Fruit fly (Drosophila melanogaster) whole organism, embryonic: Measurements from ENCODE around the gene tipE.

ENCODE experiments used
- Asciz ChIP-seq: fragments of 200-800 bp; sonication (Bioruptor generic); optimal IDR thresholded peaks from 2 replicates; lab custom pipeline; 2017; ENCODE audit warnings: missing biosample characterization, mild to moderate bottlenecking, missing genetic modification characterization, missing genetic modification reagents
- Atf-2 ChIP-seq: fragments of 200-800 bp; sonication (Bioruptor generic); optimal IDR thresholded peaks from 2 replicates; lab custom pipeline; 2016; ENCODE audit warnings: missing biosample characterization, missing genetic modification characterization
- Atf3 ChIP-seq: fragments of 200-800 bp; sonication (Bioruptor generic); optimal IDR thresholded peaks from 3 replicates; lab custom pipeline; 2016; ENCODE audit warnings: missing biosample characterization, missing genetic modification characterization
- Awh ChIP-seq: fragments of 200-800 bp; sonication (Bioruptor generic); IDR thresholded peaks from 2 replicates; pipeline ENCODE4, ENCODE4 v1.3.6; 2022; ENCODE audit warnings: missing biosample characterization, missing genetic modification characterization
- CG12071 ChIP-seq: fragments of 200-800 bp; sonication (Bioruptor generic); optimal IDR thresholded peaks from 3 replicates; lab custom pipeline; 2018; ENCODE audit warnings: missing biosample characterization, mild to moderate bottlenecking, missing genetic modification characterization
- CG12942 ChIP-seq: fragments of 200-800 bp; sonication (Bioruptor generic); optimal IDR thresholded peaks from 3 replicates; lab custom pipeline; 2016; ENCODE audit warnings: missing biosample characterization, missing genetic modification characterization
- CG13894 ChIP-seq: fragments of 200-800 bp; sonication (Bioruptor generic); optimal IDR thresholded peaks from 3 replicates; lab custom pipeline; 2018; ENCODE audit warnings: missing biosample characterization, mild to moderate bottlenecking, missing genetic modification characterization, moderate library complexity
- CG14441 ChIP-seq: fragments of 200-800 bp; sonication (Bioruptor generic); IDR thresholded peaks from 2 replicates; pipeline ENCODE4 v1.3.6; 2022; ENCODE audit warnings: missing biosample characterization, missing genetic modification characterization
- CG17186 ChIP-seq: fragments of 200-800 bp; sonication (Bioruptor generic); optimal IDR thresholded peaks from 3 replicates; lab custom pipeline; 2017; ENCODE audit warnings: missing biosample characterization, missing genetic modification reagents, missing genetic modification characterization
- CG18262 ChIP-seq: fragments of 200-800 bp; optimal IDR thresholded peaks from 3 replicates; lab custom pipeline; 2019; ENCODE audit warnings: missing biosample characterization, mild to moderate bottlenecking, missing genetic modification characterization, moderate library complexity
- CG2199 ChIP-seq: fragments of 200-800 bp; sonication (Bioruptor generic); IDR thresholded peaks from 3 replicates; pipeline ENCODE4 v1.3.6; 2022; ENCODE audit warnings: missing biosample characterization, missing genetic modification characterization
- CG31365 ChIP-seq: fragments of 200-800 bp; sonication (Bioruptor generic); optimal IDR thresholded peaks from 2 replicates; lab custom pipeline; 2018; ENCODE audit warnings: missing biosample characterization, mild to moderate bottlenecking, missing genetic modification characterization
- CG32772 ChIP-seq: fragments of 200-800 bp; sonication (Bioruptor generic); IDR thresholded peaks from 2 replicates; pipeline ENCODE4 v1.3.6; 2022; ENCODE audit warnings: missing biosample characterization, missing genetic modification characterization
- CG3407 ChIP-seq: fragments of 200-800 bp; sonication (Bioruptor generic); optimal IDR thresholded peaks from 2 replicates; lab custom pipeline; 2018; ENCODE audit warnings: missing biosample characterization, mild to moderate bottlenecking, missing genetic modification characterization
- CG34376 ChIP-seq: fragments of 200-800 bp; sonication (Bioruptor generic); optimal IDR thresholded peaks from 2 replicates; lab custom pipeline; 2018; ENCODE audit warnings: missing biosample characterization, mild to moderate bottlenecking, missing genetic modification characterization
- CG7987 ChIP-seq: fragments of 200-800 bp; sonication (Bioruptor generic); optimal IDR thresholded peaks from 2 replicates; lab custom pipeline; 2018; ENCODE audit warnings: missing biosample characterization, mild to moderate bottlenecking, missing genetic modification characterization, moderate library complexity
- CHES-1-like ChIP-seq: fragments of 200-800 bp; sonication (Bioruptor generic); optimal IDR thresholded peaks from 2 replicates; lab custom pipeline; 2016; ENCODE audit warnings: missing biosample characterization, missing genetic modification characterization
- Dad ChIP-seq: fragments of 200-800 bp; sonication (Bioruptor generic); optimal IDR thresholded peaks from 3 replicates; lab custom pipeline; 2016; ENCODE audit warnings: missing biosample characterization, missing genetic modification characterization
- Dek ChIP-seq: fragments of 200-800 bp; sonication (Bioruptor generic); optimal IDR thresholded peaks from 3 replicates; lab custom pipeline; 2019; ENCODE audit warnings: missing biosample characterization, mild to moderate bottlenecking, missing genetic modification characterization, moderate library complexity
- Dfd ChIP-seq, 2 experiments: fragments of >200 bp; optimal IDR thresholded peaks; 2 replicates each; lab custom pipeline; 2017; ENCODE audit warnings: missing biosample characterization in 2 of 2, missing genetic modification characterization in 2 of 2
- Dll ChIP-seq: fragments of 200-800 bp; sonication (Bioruptor generic); IDR thresholded peaks from 4 replicates; pipeline ENCODE4 v1.3.6; 2022; ENCODE audit warnings: missing biosample characterization, missing genetic modification characterization; ENCODE audit not compliant: partially characterized antibody
- Elba2 ChIP-seq: fragments of 200-800 bp; sonication (Bioruptor generic); optimal IDR thresholded peaks from 3 replicates; lab custom pipeline; 2016; ENCODE audit warnings: missing biosample characterization, missing genetic modification characterization
- Ets65A ChIP-seq: fragments of 200-800 bp; sonication (Bioruptor generic); peaks from one replicate; lab custom pipeline; 2016; ENCODE audit warnings: missing biosample characterization, missing genetic modification characterization
- Fer2 ChIP-seq: fragments of 200-800 bp; sonication (Bioruptor generic); optimal IDR thresholded peaks from 2 replicates; lab custom pipeline; 2018; ENCODE audit warnings: missing biosample characterization, mild to moderate bottlenecking, missing genetic modification characterization, moderate library complexity
- HLH54F ChIP-seq: fragments of 200-800 bp; sonication (Bioruptor generic); optimal IDR thresholded peaks from 3 replicates; lab custom pipeline; 2016; ENCODE audit warnings: missing biosample characterization, missing genetic modification characterization
- Kr ChIP-seq: fragments of 200-800 bp; sonication (Bioruptor generic); optimal IDR thresholded peaks from 2 replicates; lab custom pipeline; 2017; ENCODE audit warnings: missing biosample characterization, mild to moderate bottlenecking, missing genetic modification characterization
- Lim3 ChIP-seq: fragments of 200-800 bp; sonication (Bioruptor generic); IDR thresholded peaks from 2 replicates; pipeline ENCODE4 v1.3.6; 2022; ENCODE audit warnings: missing biosample characterization, missing genetic modification characterization
- Neu2 ChIP-seq: fragments of 200-800 bp; sonication (Bioruptor generic); optimal IDR thresholded peaks from 3 replicates; lab custom pipeline; 2016; ENCODE audit warnings: missing biosample characterization, missing genetic modification characterization, borderline replicate concordance
- NfI ChIP-seq: fragments of 200-800 bp; sonication (Bioruptor generic); optimal IDR thresholded peaks from 3 replicates; lab custom pipeline; 2018; ENCODE audit warnings: missing biosample characterization, mild to moderate bottlenecking, missing genetic modification characterization, moderate library complexity
- Oli ChIP-seq: fragments of 200-800 bp; sonication (Bioruptor generic); optimal IDR thresholded peaks from 2 replicates; lab custom pipeline; 2018; ENCODE audit warnings: missing biosample characterization, mild to moderate bottlenecking, missing genetic modification characterization, moderate library complexity
- Ptx1 ChIP-seq: fragments of 200-800 bp; sonication (Bioruptor generic); IDR thresholded peaks from 2 replicates; pipeline ENCODE4 v1.3.6; 2022; ENCODE audit warnings: missing biosample characterization, missing genetic modification characterization
- TFAM ChIP-seq: fragments of 200-800 bp; sonication (Bioruptor generic); optimal IDR thresholded peaks from 2 replicates; lab custom pipeline; 2017; ENCODE audit warnings: missing biosample characterization, missing genetic modification characterization, inconsistent platforms
- abd-A ChIP-seq: fragments of 200-800 bp; sonication (Bioruptor generic); optimal IDR thresholded peaks from 3 replicates; lab custom pipeline; 2019; ENCODE audit warnings: missing biosample characterization, mild to moderate bottlenecking, missing genetic modification characterization, moderate library complexity
- br ChIP-seq: fragments of >200 bp; optimal IDR thresholded peaks from 2 replicates; lab custom pipeline; 2017
- ci ChIP-seq: fragments of 200-800 bp; sonication (Bioruptor generic); IDR thresholded peaks from 3 replicates; pipeline ENCODE4 v1.3.6; 2022; ENCODE audit warnings: missing biosample characterization, missing genetic modification characterization
- dati ChIP-seq: fragments of 200-800 bp; sonication (Bioruptor generic); IDR thresholded peaks from 2 replicates; pipeline ENCODE4 v1.3.6; 2022; ENCODE audit warnings: missing biosample characterization, missing genetic modification characterization
- dimm ChIP-seq: fragments of 200-800 bp; sonication (Bioruptor generic); IDR thresholded peaks from 2 replicates; pipeline ENCODE4 v1.3.6; 2022; ENCODE audit warnings: missing biosample characterization, missing genetic modification characterization
- fru ChIP-seq: fragments of >200 bp; optimal IDR thresholded peaks from 2 replicates; lab custom pipeline; 2017
- insv ChIP-seq, 2 experiments: fragments of 200-800 bp; sonication (Bioruptor generic); optimal IDR thresholded peaks; 3 replicates each; lab custom pipeline; 2016 to 2018; ENCODE audit warnings: missing biosample characterization in 2 of 2, missing genetic modification characterization in 2 of 2
- kay ChIP-seq: fragments of 200-800 bp; sonication (Bioruptor generic); optimal IDR thresholded peaks from 2 replicates; lab custom pipeline; 2016; ENCODE audit warnings: missing biosample characterization, missing genetic modification characterization
- lola ChIP-seq, 3 experiments: fragments of >200 bp in 2 of 3; fragments of 200-800 bp in 1 of 3; sonication (Bioruptor generic) in 1 of 3; optimal IDR thresholded peaks; 2 replicates each; lab custom pipeline; 2017 to 2019; ENCODE audit warnings: missing biosample characterization in 3 of 3, missing genetic modification characterization in 3 of 3, mild to moderate bottlenecking in 1 of 3, moderate library complexity in 1 of 3
- run ChIP-seq: fragments of 200-800 bp; sonication (Bioruptor generic); optimal IDR thresholded peaks from 3 replicates; lab custom pipeline; 2018; ENCODE audit warnings: missing biosample characterization, mild to moderate bottlenecking, missing genetic modification characterization
- scrt ChIP-seq: fragments of 200-800 bp; sonication (Bioruptor generic); optimal IDR thresholded peaks from 2 replicates; lab custom pipeline; 2018; ENCODE audit warnings: missing biosample characterization, mild to moderate bottlenecking, missing genetic modification characterization, moderate library complexity
- slou ChIP-seq: fragments of 200-800 bp; sonication (Bioruptor generic); optimal IDR thresholded peaks from 3 replicates; lab custom pipeline; 2016; ENCODE audit warnings: missing biosample characterization, missing genetic modification characterization
- so ChIP-seq: fragments of 200-800 bp; sonication (Bioruptor generic); IDR thresholded peaks from 3 replicates; pipeline ENCODE4 v1.3.6; 2022; ENCODE audit warnings: missing biosample characterization, missing genetic modification characterization
- stwl ChIP-seq: fragments of 200-800 bp; sonication (Bioruptor generic); optimal IDR thresholded peaks from 3 replicates; lab custom pipeline; 2018; ENCODE audit warnings: missing biosample characterization, mild to moderate bottlenecking, missing genetic modification characterization, moderate library complexity
- unpg ChIP-seq: fragments of 200-800 bp; sonication (Bioruptor generic); optimal IDR thresholded peaks from 3 replicates; lab custom pipeline; 2018; ENCODE audit warnings: missing biosample characterization, mild to moderate bottlenecking, missing genetic modification characterization, moderate library complexity
- vnd ChIP-seq: fragments of 200-800 bp; sonication (Bioruptor generic); IDR thresholded peaks from 3 replicates; pipeline ENCODE4 v1.3.6; 2022; ENCODE audit warnings: missing biosample characterization, missing genetic modification characterization; ENCODE audit not compliant: partially characterized antibody
- wek ChIP-seq: fragments of 200-800 bp; sonication (Bioruptor generic); optimal IDR thresholded peaks from 3 replicates; lab custom pipeline; 2018; ENCODE audit warnings: missing biosample characterization, mild to moderate bottlenecking, missing genetic modification characterization, moderate library complexity
- wor ChIP-seq: fragments of 200-800 bp; sonication (Bioruptor generic); IDR thresholded peaks from 2 replicates; pipeline ENCODE4 v1.3.6; 2022; ENCODE audit warnings: missing biosample characterization, missing genetic modification characterization

The tipE gene

DNA sequence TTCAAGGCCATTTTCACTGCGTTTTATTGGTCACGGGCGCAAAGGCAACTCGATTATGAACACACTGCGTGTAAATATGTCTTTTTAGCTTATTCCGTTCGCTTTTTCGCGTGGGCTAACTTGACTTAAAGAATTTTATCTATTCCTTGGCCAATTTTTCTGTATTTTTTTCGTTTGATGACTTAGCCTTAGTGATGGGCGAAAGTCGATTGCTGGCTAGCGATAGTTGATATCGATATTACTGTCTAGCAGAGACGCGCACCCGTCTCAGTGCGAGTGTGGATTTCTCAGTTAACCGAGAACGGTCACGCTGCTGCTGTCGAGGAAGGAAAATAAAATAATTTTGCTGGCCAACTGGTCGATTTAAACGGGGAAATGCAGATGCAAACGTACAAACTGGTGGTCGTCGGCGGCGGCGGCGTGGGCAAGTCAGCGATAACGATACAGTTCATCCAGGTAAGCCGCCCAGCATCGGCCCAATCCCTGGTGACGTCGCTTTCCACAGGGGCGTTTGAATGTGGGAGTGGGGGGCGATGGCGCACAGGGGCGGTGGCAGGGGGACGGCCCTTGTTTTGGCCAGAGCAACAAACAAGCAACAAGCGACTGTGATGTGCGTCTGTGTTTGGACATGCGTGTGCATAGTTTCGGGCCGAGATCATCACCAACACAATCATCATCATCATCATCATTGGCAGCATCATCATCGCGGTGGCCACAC lies 49.3 kb upstream of the tipE start, which contains the start of the genes Rop and Ras64B (continued):
- no peak for TF ChIP-seq br (lab: Kevin White, UChicago)
- peak; percentile 52; the same call in 1 of the 3 replicates for TF ChIP-seq ci (GFP tag; lab: Robert Waterston, UW)
- TF ChIP-seq unpg (GFP tag; lab: Kevin White, UChicago): peak; percentile 29
- TF ChIP-seq Elba2: no peak
- TF ChIP-seq stwl (tag; lab: Kevin White, UChicago): peak; percentile 41
- peak; percentile 41 for TF ChIP-seq CG13894 (tag; lab: Kevin White, UChicago)
- TF ChIP-seq insv (GFP tag; optimal IDR thresholded peaks at IDR 0.05; lab: Kevin White, UChicago): peak in 1 of 2 experiments; percentile 33
- no peak for TF ChIP-seq Atf-2
- no peak for TF ChIP-seq Awh (GFP tag; lab: Robert Waterston, UW)
- no peak for TF ChIP-seq slou (GFP tag; lab: Kevin White, UChicago)
- peak; percentile 13 for TF ChIP-seq run (tag; lab: Kevin White, UChicago)
- no peak for TF ChIP-seq wor
- peak; percentile 32 for TF ChIP-seq Atf3
- TF ChIP-seq Dfd (GFP tag; optimal IDR thresholded peaks at IDR 0.05; lab: Kevin White, UChicago): no peak
- no peak for TF ChIP-seq Oli (tag; lab: Kevin White, UChicago)
- TF ChIP-seq CG2199 (GFP tag; lab: Robert Waterston, UW): no peak
- TF ChIP-seq kay: peak; percentile 86
- TF ChIP-seq Fer2: no peak
- no peak; the same call in 1 of the 2 replicates for TF ChIP-seq CG32772 (GFP tag; lab: Robert Waterston, UW)
- TF ChIP-seq CG17186 (GFP tag; lab: Kevin White, UChicago): peak; percentile 83
- TF ChIP-seq lola (GFP tag; optimal IDR thresholded peaks at IDR 0.05; lab: Kevin White, UChicago): no peak
- peak; percentile 75 for TF ChIP-seq CHES-1-like (GFP tag; lab: Kevin White, UChicago)
- TF ChIP-seq Ets65A (GFP tag; lab: Kevin White, UChicago): peak; percentile 89
- peak; percentile 3 for TF ChIP-seq NfI (GFP tag; lab: Kevin White, UChicago)
- no peak for TF ChIP-seq Lim3 (GFP tag; lab: Robert Waterston, UW)
- peak; percentile 81 for TF ChIP-seq Dll (GFP tag; lab: Robert Waterston, UW)
- TF ChIP-seq Ptx1: no peak
- peak; percentile 67 for TF ChIP-seq scrt (GFP tag; lab: Kevin White, UChicago)
- TF ChIP-seq Kr (GFP tag; lab: Kevin White, UChicago): no peak
- TF ChIP-seq fru: no peak
- TF ChIP-seq CG7987 (GFP tag; lab: Kevin White, UChicago): peak; percentile 32
- peak; percentile 32 for TF ChIP-seq HLH54F (GFP tag; lab: Kevin White, UChicago)
- TF ChIP-seq vnd (GFP tag; lab: Robert Waterston, UW): peak; percentile 63; the same call in 2 of the 3 replicates
- no peak for TF ChIP-seq CG14441 (GFP tag; lab: Robert Waterston, UW)
- TF ChIP-seq Asciz: no peak
- no peak for TF ChIP-seq CG3407
- no peak for TF ChIP-seq wek (GFP tag; lab: Kevin White, UChicago)
- TF ChIP-seq CG18262: peak; percentile 15
- no peak for TF ChIP-seq TFAM
- no peak for TF ChIP-seq CG12071 (GFP tag; lab: Kevin White, UChicago)
- TF ChIP-seq dati (GFP tag; lab: Robert Waterston, UW): no peak
- TF ChIP-seq CG31365: no peak
- no peak for TF ChIP-seq Neu2 (GFP tag; lab: Kevin White, UChicago)
- no peak for TF ChIP-seq CG12942 (GFP tag; lab: Kevin White, UChicago)
- TF ChIP-seq Dek (tag; lab: Kevin White, UChicago): peak; percentile 43
- peak; percentile 65 for TF ChIP-seq CG34376 (GFP tag; lab: Kevin White, UChicago)
- TF ChIP-seq Dad (GFP tag; lab: Kevin White, UChicago): peak; percentile 47
- no peak for TF ChIP-seq dimm (GFP tag; lab: Robert Waterston, UW)
- no peak for TF ChIP-seq abd-A
- peak; percentile 36; the same call in 1 of the 3 replicates for TF ChIP-seq so (GFP tag; lab: Robert Waterston, UW)
